Worm (Caenorhabditis elegans): ENCODE data around the gene vps-16.

Gene vps-16

DNA sequence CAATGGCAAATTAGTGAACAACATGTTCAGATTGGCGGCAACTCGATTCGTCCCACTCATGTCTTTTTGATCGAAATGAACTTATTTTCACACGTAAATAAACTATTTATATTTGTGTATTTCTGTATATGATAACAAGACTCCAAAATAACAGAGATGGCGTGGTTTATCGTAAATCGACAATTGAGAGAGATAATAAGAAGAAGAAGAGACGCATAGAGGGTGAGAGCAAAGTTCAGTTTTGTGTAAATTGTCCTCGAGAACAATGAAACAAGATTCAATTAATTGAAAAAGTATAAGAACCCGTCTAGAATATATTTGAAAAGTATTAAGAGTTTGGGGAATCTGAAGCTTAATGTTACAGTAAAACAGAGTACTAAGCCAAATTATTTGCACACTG lies 21.6 kb upstream of the vps-16 start:
- TF ChIP-seq klf-2 (GFP tag; conservative IDR thresholded peaks at IDR 0.05) (no peak), ztf-29 (GFP tag; IDR thresholded peaks at IDR 0.05) (no peak), med-1 (GFP tag; optimal IDR thresholded peaks at IDR 0.05; ENCODE audit: insufficient read depth) (no peak)

DNA sequence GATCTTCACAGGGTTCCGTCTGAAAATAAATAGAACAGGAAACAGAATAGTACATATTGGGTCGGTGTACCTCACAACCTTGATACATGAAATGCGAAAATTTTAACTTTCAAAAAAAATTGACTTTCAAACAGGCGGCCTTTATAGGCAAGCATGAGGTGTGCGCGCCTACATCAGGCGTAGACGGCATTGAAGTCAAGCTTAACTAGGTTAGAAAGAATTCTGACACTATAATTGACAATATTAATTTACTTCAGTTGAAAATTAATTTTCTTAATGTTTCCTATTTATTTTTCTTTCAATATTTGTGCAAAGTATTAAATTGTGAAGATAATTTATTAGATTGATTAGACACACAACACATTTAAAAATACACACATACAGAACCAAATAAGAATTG lies 21.1 kb upstream of the vps-16 start, which contains the start of gene C05D11.5:
Gene C05D11.5 (minus strand): TSS at position 101 of the 400 bp plus-strand sequence.
- TF ChIP-seq tab-1 (GFP tag; IDR thresholded peaks at IDR 0.05) (no peak), ztf-23 (GFP tag; IDR thresholded peaks at IDR 0.05) (no peak), flt-1 (GFP tag; IDR thresholded peaks at IDR 0.05) (no peak), med-1 (GFP tag; optimal IDR thresholded peaks at IDR 0.05; ENCODE audit: insufficient read depth) (no peak), T22C8.4 (GFP tag; IDR thresholded peaks at IDR 0.05) (no peak), ztf-29 (GFP tag; IDR thresholded peaks at IDR 0.05) (no peak), cog-1 (tag; optimal IDR thresholded peaks at IDR 0.05) (no peak), ref-1 (GFP tag; conservative IDR thresholded peaks at IDR 0.05) (no peak), klf-2 (GFP tag; conservative IDR thresholded peaks at IDR 0.05) (no peak)

DNA sequence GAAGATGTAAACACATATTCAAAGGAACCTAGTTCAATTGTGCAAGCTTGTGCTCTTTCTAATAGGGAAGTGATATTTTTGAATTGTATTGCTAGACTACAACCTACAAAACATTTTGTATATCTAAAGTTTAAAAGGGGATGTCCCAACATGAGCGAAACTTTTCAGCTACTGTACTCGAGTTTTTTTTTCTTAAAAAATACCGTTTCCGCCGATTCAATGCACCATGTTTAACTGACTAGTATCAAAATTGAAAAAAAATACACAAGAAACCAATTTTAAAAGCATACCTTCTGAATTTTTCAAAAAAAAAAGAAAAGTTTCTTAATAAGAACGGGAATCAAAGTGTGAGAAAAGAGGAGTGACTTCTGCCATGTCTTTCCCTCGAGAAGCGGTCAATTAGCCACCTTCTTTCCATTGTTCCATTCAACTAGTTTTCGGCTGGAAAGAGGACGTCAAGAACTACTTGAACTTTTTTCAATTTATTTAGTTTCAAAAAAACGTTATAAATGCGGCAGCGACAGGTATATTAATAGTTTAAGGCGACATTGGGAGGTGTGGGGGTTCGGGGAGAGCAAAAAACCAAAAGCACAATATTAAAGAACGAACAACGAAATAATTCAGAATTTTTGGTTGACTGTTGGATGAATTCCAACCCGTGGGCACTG lies 17.6 kb upstream of the vps-16 start, which contains the start of gene nas-4:
Gene nas-4 (minus strand): TSS at position 351 of the 668 bp plus-strand sequence.
- no peak for TF ChIP-seq ref-1 (GFP tag; conservative IDR thresholded peaks at IDR 0.05)
- no peak for TF ChIP-seq flt-1 (GFP tag; IDR thresholded peaks at IDR 0.05)
- no peak for TF ChIP-seq klf-2 (GFP tag; conservative IDR thresholded peaks at IDR 0.05)
- no peak for TF ChIP-seq tab-1 (GFP tag; IDR thresholded peaks at IDR 0.05)
- TF ChIP-seq med-1 (GFP tag; optimal IDR thresholded peaks at IDR 0.05; ENCODE audit: insufficient read depth) = no peak
- no peak for TF ChIP-seq ztf-23 (GFP tag; IDR thresholded peaks at IDR 0.05)
- no peak for TF ChIP-seq cog-1 (tag; optimal IDR thresholded peaks at IDR 0.05)
- no peak for TF ChIP-seq T22C8.4 (GFP tag; IDR thresholded peaks at IDR 0.05)
- no peak for TF ChIP-seq ztf-29 (GFP tag; IDR thresholded peaks at IDR 0.05)

DNA sequence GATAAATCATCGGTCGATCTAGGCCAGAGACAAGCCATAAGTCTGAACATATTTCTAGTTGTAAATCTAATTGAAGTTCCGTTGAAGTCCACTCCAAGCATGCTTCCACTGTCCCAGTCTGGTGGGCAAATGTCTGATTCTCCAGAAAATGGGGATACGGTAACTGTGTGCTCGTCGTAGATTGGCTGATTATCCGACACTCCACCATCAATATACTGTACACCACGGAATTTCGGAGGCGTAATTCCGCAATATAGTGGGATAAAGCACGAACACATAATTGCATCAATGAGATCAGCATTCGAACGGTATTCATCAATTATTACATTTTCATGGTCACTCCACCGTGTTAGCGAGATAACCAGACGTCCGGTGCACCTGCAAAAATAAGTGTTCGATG lies 14.8 kb upstream of the vps-16 start:
- no peak for TF ChIP-seq klf-2 (GFP tag; conservative IDR thresholded peaks at IDR 0.05)
- TF ChIP-seq cog-1 (tag; optimal IDR thresholded peaks at IDR 0.05) = no peak
- TF ChIP-seq ztf-23 (GFP tag; IDR thresholded peaks at IDR 0.05) = no peak
- TF ChIP-seq ztf-29 (GFP tag; IDR thresholded peaks at IDR 0.05) = no peak
- no peak for TF ChIP-seq med-1 (GFP tag; optimal IDR thresholded peaks at IDR 0.05; ENCODE audit: insufficient read depth)

DNA sequence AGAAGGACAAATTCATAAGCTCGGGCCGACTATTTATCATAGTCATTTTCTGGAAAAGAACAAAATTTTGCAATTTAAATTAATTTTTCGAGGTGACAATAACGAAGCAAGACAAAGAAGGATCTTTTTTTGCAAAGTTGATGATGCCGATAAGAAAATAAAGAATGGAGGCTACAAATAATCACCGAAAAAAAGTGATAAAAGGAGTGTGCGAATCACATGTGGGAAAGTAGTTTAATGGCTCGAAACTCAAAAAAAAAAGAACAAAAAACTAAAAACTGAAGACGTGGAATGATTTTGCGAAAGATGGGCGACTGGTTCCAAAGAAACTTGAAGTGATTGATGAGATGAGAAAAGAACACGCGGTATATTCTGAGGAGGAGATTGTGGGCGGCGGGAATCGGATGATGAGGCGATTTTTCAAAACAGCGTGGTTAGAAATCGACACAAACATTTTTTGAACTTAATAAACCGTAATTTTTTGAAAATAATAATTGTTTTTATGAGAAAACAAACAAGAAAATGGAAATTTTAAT lies 13.6 kb upstream of the vps-16 start, which contains the start of gene atgl-1:
Gene atgl-1 (minus strand): TSS at position 51 of the 536 bp plus-strand sequence.
- no peak for TF ChIP-seq cog-1 (tag; optimal IDR thresholded peaks at IDR 0.05)
- TF ChIP-seq T22C8.4 (GFP tag; IDR thresholded peaks at IDR 0.05) = no peak
- TF ChIP-seq ref-1 (GFP tag; conservative IDR thresholded peaks at IDR 0.05) = no peak
- TF ChIP-seq flt-1 (GFP tag; IDR thresholded peaks at IDR 0.05) = no peak
- TF ChIP-seq med-1 (GFP tag; optimal IDR thresholded peaks at IDR 0.05; ENCODE audit: insufficient read depth) = no peak
- no peak for TF ChIP-seq ztf-29 (GFP tag; IDR thresholded peaks at IDR 0.05)
- no peak for TF ChIP-seq klf-2 (GFP tag; conservative IDR thresholded peaks at IDR 0.05)
- TF ChIP-seq tab-1 (GFP tag; IDR thresholded peaks at IDR 0.05) = no peak
- no peak for TF ChIP-seq ztf-23 (GFP tag; IDR thresholded peaks at IDR 0.05)

DNA sequence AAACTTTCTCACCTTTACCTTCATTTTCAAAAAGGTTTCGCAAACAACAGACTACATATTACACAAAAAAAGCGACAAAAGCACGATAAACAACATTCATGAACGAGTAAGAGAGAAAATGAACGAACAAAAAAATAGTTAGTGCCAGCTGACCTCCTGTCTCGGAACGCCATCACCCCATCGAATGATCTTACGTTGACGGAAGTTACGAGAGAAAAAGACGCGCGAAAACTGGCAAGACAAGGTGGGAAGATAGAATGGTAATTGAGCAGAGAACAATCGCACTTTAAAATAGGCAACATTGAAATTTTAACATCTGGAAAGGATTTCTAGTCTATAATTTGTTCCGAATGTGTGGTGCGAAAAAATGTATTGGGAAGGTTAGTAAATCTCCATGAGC lies 12.8 kb upstream of the vps-16 start:
- TF ChIP-seq ztf-29 (GFP tag; IDR thresholded peaks at IDR 0.05) = no peak
- no peak for TF ChIP-seq ztf-23 (GFP tag; IDR thresholded peaks at IDR 0.05)
- no peak for TF ChIP-seq T22C8.4 (GFP tag; IDR thresholded peaks at IDR 0.05)
- no peak for TF ChIP-seq flt-1 (GFP tag; IDR thresholded peaks at IDR 0.05)
- no peak for TF ChIP-seq ref-1 (GFP tag; conservative IDR thresholded peaks at IDR 0.05)
- TF ChIP-seq tab-1 (GFP tag; IDR thresholded peaks at IDR 0.05) = no peak
- no peak for TF ChIP-seq med-1 (GFP tag; optimal IDR thresholded peaks at IDR 0.05; ENCODE audit: insufficient read depth)
- no peak for TF ChIP-seq klf-2 (GFP tag; conservative IDR thresholded peaks at IDR 0.05)
- no peak for TF ChIP-seq cog-1 (tag; optimal IDR thresholded peaks at IDR 0.05)

DNA sequence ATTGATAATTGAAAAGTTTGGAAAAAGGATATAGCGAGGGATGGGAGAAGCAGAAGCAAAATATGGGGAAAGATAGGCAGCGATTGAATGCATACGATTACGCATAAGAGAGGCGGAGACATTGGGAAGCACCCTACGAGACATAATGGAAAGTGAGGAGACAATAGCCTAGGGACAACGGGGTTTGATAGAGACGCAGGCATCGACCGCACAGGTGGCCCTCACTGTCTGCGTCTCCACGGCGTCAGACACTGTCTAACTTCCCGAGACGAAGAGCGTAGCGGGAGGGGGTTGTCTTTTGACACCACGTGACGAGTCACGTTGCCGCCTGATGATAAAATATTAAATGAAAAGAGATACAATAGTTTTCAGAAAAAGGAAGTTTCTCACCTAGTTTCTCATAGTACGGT lies 12.0 kb upstream of the vps-16 start:
- no peak for TF ChIP-seq tab-1 (GFP tag; IDR thresholded peaks at IDR 0.05)
- peak; percentile 39; the same call in 1 of the 2 replicates for TF ChIP-seq ztf-29 (GFP tag; IDR thresholded peaks at IDR 0.05)
- no peak for TF ChIP-seq klf-2 (GFP tag; conservative IDR thresholded peaks at IDR 0.05)
- no peak for TF ChIP-seq T22C8.4 (GFP tag; IDR thresholded peaks at IDR 0.05)
- peak; percentile 33 for TF ChIP-seq cog-1 (tag; optimal IDR thresholded peaks at IDR 0.05)
- no peak for TF ChIP-seq ref-1 (GFP tag; conservative IDR thresholded peaks at IDR 0.05)
- TF ChIP-seq flt-1 (GFP tag; IDR thresholded peaks at IDR 0.05) = 0 out of 2 replicates have a peak, but pooled peaks have one; percentile 8

DNA sequence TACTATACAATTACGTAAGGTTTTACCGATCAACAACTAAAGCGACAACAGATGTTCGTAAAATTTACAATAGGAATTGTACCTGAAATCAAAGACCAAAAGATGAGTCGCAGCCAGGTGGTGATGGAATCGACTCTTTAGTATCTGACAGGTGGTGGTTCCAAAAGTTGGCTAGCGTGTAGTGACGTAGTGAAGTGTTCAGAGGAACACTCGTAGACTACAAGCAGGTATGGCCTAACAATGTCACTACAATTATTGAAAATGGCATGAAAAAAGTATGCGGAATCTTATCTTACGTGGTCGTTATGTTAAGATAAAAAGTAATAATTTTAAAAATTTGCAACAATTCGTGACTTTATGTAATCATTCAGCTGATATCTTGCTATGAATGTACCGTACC lies 11.6 kb upstream of the vps-16 start:
- TF ChIP-seq ref-1 (GFP tag; conservative IDR thresholded peaks at IDR 0.05) (no peak), ztf-29 (GFP tag; IDR thresholded peaks at IDR 0.05) (no peak), tab-1 (GFP tag; IDR thresholded peaks at IDR 0.05) (no peak), klf-2 (GFP tag; conservative IDR thresholded peaks at IDR 0.05) (no peak), cog-1 (tag; optimal IDR thresholded peaks at IDR 0.05) (no peak), med-1 (GFP tag; optimal IDR thresholded peaks at IDR 0.05; ENCODE audit: insufficient read depth) (no peak), flt-1 (GFP tag; IDR thresholded peaks at IDR 0.05) (no peak)

DNA sequence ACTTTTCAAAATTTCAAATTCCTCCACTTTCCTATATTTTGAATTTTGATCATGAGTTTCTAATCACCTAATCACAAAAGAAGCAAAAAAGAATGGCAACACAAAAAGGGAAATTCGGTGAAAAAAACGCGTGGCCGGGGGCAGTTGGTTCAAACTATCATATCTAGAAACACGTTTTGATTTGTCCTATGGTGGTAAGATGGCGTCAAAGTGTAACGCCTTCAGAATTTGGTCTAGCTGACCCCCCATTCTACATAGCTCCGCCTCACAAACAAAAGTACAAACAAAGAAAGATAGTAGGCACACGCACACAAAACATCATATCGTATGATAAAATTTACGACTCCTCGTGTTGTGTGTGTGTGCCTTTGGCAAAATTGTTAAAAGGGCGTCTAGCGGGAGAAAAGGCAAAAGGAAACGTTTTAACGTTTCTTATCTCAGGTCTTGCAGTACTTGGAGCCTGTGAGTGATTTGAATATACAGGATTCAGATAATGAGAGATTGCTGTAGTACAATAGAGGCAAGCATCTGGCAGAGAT lies 11.0 kb upstream of the vps-16 start:
- no peak for TF ChIP-seq tab-1 (GFP tag; IDR thresholded peaks at IDR 0.05)
- no peak for TF ChIP-seq ztf-29 (GFP tag; IDR thresholded peaks at IDR 0.05)
- TF ChIP-seq ref-1 (GFP tag; conservative IDR thresholded peaks at IDR 0.05) = no peak
- no peak for TF ChIP-seq flt-1 (GFP tag; IDR thresholded peaks at IDR 0.05)
- TF ChIP-seq klf-2 (GFP tag; conservative IDR thresholded peaks at IDR 0.05) = no peak
- TF ChIP-seq cog-1 (tag; optimal IDR thresholded peaks at IDR 0.05) = no peak
- no peak for TF ChIP-seq T22C8.4 (GFP tag; IDR thresholded peaks at IDR 0.05)
- no peak for TF ChIP-seq med-1 (GFP tag; optimal IDR thresholded peaks at IDR 0.05; ENCODE audit: insufficient read depth)
- no peak for TF ChIP-seq ztf-23 (GFP tag; IDR thresholded peaks at IDR 0.05)

All from whole organism, midembryonic.